Fruit fly (Drosophila melanogaster): ENCODE results near the gene by.
A peak's percentile ranks its signal among the peaks of the same experiment; 100 is the strongest.

Gene by

DNA sequence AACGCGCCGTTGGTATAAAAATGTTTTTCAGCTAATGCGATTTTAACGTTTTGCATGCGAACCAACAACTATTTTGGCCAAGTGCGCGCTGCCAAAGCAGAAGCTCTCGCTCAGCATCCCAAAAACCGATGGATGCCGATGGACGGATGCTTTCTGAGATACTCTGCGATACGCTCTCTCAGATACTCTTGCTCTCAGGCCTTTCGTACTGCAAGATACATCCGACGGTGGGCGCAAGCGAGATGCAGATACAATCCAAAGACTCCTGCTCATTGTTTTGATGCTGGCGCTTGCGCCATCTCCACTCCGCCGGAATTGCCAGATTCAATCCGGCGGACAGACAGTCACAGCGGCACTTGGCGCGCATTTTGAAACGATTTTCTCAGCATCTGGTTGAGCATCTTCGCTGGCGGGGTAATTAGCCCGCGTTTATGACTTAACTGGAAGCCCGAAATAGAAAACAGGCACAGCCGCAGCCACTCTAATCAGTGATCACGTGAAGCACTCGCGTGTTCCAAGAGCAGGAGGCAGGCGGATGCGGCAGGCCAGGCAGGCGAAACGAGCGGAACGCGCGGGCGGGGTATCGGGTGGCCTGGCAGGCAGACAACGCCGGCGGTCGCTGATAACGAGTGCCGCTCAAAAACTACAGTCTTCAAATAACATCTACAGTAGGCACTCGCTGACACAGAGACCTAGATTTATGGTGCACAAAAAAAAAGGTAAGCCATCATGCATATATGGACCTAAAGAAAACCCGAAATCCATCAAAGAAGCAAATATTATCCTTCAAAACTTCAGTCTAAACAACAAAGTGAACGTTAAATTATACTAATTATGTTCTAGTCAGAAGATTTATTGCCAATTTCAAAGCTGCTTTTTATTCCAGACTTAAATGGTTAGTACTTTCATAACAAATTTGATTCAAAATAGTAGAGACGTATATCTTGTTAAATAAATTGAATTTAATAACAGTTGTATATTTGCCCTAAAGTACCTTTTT is 38.9 kb downstream of the by start, which contains the start of gene CG16779 (continued):
- TF ChIP-seq ash1 (GFP tag; optimal IDR thresholded peaks at IDR 0.05) = no peak
- no peak for TF ChIP-seq slp2 (GFP tag; optimal IDR thresholded peaks at IDR 0.05)
- TF ChIP-seq lilli (GFP tag; optimal IDR thresholded peaks at IDR 0.05) = peak; percentile 35
- no peak for TF ChIP-seq bigmax (GFP tag; optimal IDR thresholded peaks at IDR 0.05)
- no peak for TF ChIP-seq salm (tag; optimal IDR thresholded peaks at IDR 0.05)
- TF ChIP-seq CG12071 (GFP tag; optimal IDR thresholded peaks at IDR 0.05) = no peak
- TF ChIP-seq gro (GFP tag; optimal IDR thresholded peaks at IDR 0.05) = no peak
- no peak for TF ChIP-seq gsb (GFP tag; IDR thresholded peaks at IDR 0.05)
- TF ChIP-seq CG12104 (GFP tag; optimal IDR thresholded peaks at IDR 0.05) = no peak
- peak; percentile 30; the same call in 1 of the 3 replicates for TF ChIP-seq tgo (GFP tag; IDR thresholded peaks at IDR 0.05)
- TF ChIP-seq nerfin-1 (tag; optimal IDR thresholded peaks at IDR 0.05) = peak; percentile 44
- TF ChIP-seq Optix (GFP tag; IDR thresholded peaks at IDR 0.05) = no peak
- TF ChIP-seq trh (GFP tag; optimal IDR thresholded peaks at IDR 0.05) = peak; percentile 14
- TF ChIP-seq corto (GFP tag; optimal IDR thresholded peaks at IDR 0.05) = no peak
- TF ChIP-seq dan (GFP tag; IDR thresholded peaks at IDR 0.05) = no peak
- TF ChIP-seq dmrt99B (tag; optimal IDR thresholded peaks at IDR 0.05) = peak; percentile 61
- no peak for TF ChIP-seq CG11398 (GFP tag; optimal IDR thresholded peaks at IDR 0.05)
- peak; percentile 73 for TF ChIP-seq CG7839 (tag; optimal IDR thresholded peaks at IDR 0.05)
- TF ChIP-seq HLH3B (GFP tag; IDR thresholded peaks at IDR 0.05) = no peak
- 0 out of 2 replicates have a peak, but pooled peaks have one; percentile 12 for TF ChIP-seq sisA (GFP tag; IDR thresholded peaks at IDR 0.05)
- peak; percentile 5 for TF ChIP-seq CG15601 (tag; optimal IDR thresholded peaks at IDR 0.05)
- TF ChIP-seq CG8765 (GFP tag; IDR thresholded peaks at IDR 0.05) = no peak
- TF ChIP-seq Nf-YA (GFP tag; IDR thresholded peaks at IDR 0.05) = no peak
- peak; percentile 57 for TF ChIP-seq CG4820 (GFP tag; optimal IDR thresholded peaks at IDR 0.05)
- TF ChIP-seq D (optimal IDR thresholded peaks at IDR 0.05) = no peak
- peak; percentile 36 for TF ChIP-seq D (GFP tag; optimal IDR thresholded peaks at IDR 0.05)
- no peak for TF ChIP-seq h (optimal IDR thresholded peaks at IDR 0.05)
- no peak for TF ChIP-seq fu2 (GFP tag; optimal IDR thresholded peaks at IDR 0.05)
- TF ChIP-seq cato (GFP tag; optimal IDR thresholded peaks at IDR 0.05; ENCODE audit: borderline replicate concordance) = no peak
- TF ChIP-seq sim (GFP tag; IDR thresholded peaks at IDR 0.05) = no peak
- TF ChIP-seq bcd (GFP tag; optimal IDR thresholded peaks at IDR 0.05) = peak; percentile 47
- peak; percentile 49 for TF ChIP-seq CG15269 (tag; optimal IDR thresholded peaks at IDR 0.05)
- peak; percentile 33 for TF ChIP-seq CG17385 (GFP tag; optimal IDR thresholded peaks at IDR 0.05)
- peak in 1 of 2 experiments; percentile 10 for TF ChIP-seq bsh (GFP tag; optimal IDR thresholded peaks at IDR 0.05)
- no peak for TF ChIP-seq Sry-β (GFP tag; optimal IDR thresholded peaks at IDR 0.05)
- TF ChIP-seq tna (GFP tag; IDR thresholded peaks at IDR 0.05; ENCODE audit: partially characterized antibody) = no peak
- TF ChIP-seq fru (optimal IDR thresholded peaks at IDR 0.05) = no peak
- peak; percentile 45 for TF ChIP-seq PHDP (tag; optimal IDR thresholded peaks at IDR 0.05)
- TF ChIP-seq CG2875 (GFP tag; optimal IDR thresholded peaks at IDR 0.05) = no peak
- no peak for TF ChIP-seq Dip3 (GFP tag; optimal IDR thresholded peaks at IDR 0.05)
- no peak for TF ChIP-seq CHES-1-like (GFP tag; optimal IDR thresholded peaks at IDR 0.05)
- TF ChIP-seq sna (GFP tag; IDR thresholded peaks at IDR 0.05; ENCODE audit: partially characterized antibody) = 0 out of 2 replicates have a peak, but pooled peaks have one; percentile 25
- 0 out of 2 replicates have a peak, but pooled peaks have one; percentile 17 for TF ChIP-seq CG32767 (GFP tag; IDR thresholded peaks at IDR 0.05)
- peak; percentile 85 for TF ChIP-seq cad (GFP tag; optimal IDR thresholded peaks at IDR 0.05)
- TF ChIP-seq Hmx (GFP tag; optimal IDR thresholded peaks at IDR 0.05) = no peak
- TF ChIP-seq Mes4 (GFP tag; optimal IDR thresholded peaks at IDR 0.05) = no peak
- TF ChIP-seq CG10321 (GFP tag; IDR thresholded peaks at IDR 0.05) = peak; percentile 87
- TF ChIP-seq croc (GFP tag; conservative IDR thresholded peaks at IDR 0.05) = peak; percentile 17; the same call in 1 of the 3 replicates
- TF ChIP-seq otp (GFP tag; IDR thresholded peaks at IDR 0.05) = no peak
- TF ChIP-seq CG10462 (GFP tag; optimal IDR thresholded peaks at IDR 0.05) = no peak
